Worm (Caenorhabditis elegans) whole organism, mixed stage, embryonic: Measurements from ENCODE around the gene nhr-52.

Source experiments
- M03D4.4 ChIP-seq: sonication (generic microtip); optimal IDR thresholded peaks from 2 replicates; lab custom pipeline; 2017; ENCODE audit warnings: mild to moderate bottlenecking, missing genetic modification characterization, missing compliant biosample characterization
- elt-1 ChIP-seq: sonication (generic microtip); optimal IDR thresholded peaks from 2 replicates; lab custom pipeline; 2017; ENCODE audit warnings: missing genetic modification characterization, mild to moderate bottlenecking, missing compliant biosample characterization, antibody characterized with exemption, moderate library complexity, borderline replicate concordance; ENCODE audit not compliant: insufficient read depth
- lin-13 ChIP-seq: fragments of 150-350 bp; optimal IDR thresholded peaks from 2 replicates; lab custom pipeline; 2014; ENCODE audit warnings: missing biosample characterization, missing genetic modification characterization
- lsy-2 ChIP-seq: fragments of 150-350 bp; optimal IDR thresholded peaks from 2 replicates; lab custom pipeline; 2014; ENCODE audit warnings: missing biosample characterization, missing genetic modification characterization
- mab-5 ChIP-seq: fragments of 150-350 bp; optimal IDR thresholded peaks from 2 replicates; lab custom pipeline; 2014; ENCODE audit warnings: missing biosample characterization, missing genetic modification characterization
- nhr-12 ChIP-seq: fragments of 150-350 bp; optimal IDR thresholded peaks from 2 replicates; lab custom pipeline; 2014; ENCODE audit warnings: missing biosample characterization, missing genetic modification characterization
- snpc-4 ChIP-seq: fragments of 150-350 bp; optimal IDR thresholded peaks from 2 replicates; lab custom pipeline; 2014; ENCODE audit warnings: missing biosample characterization, missing genetic modification characterization
- ztf-11 ChIP-seq: fragments of 150-350 bp; optimal IDR thresholded peaks from 2 replicates; lab custom pipeline; 2014; ENCODE audit warnings: missing biosample characterization, missing genetic modification characterization

ce11 chrV:15673707-15674106 lies 3.6 kb upstream of the nhr-52 start, which contains the start of gene nhr-51:
- TF ChIP-seq ztf-11 (no peak), M03D4.4 (tag; lab: Kevin White, UChicago) (no peak), lsy-2 (tag; lab: Kevin White, UChicago) (no peak), nhr-12 (tag; lab: Kevin White, UChicago) (no peak), elt-1 (tag; lab: Kevin White, UChicago) (no peak), mab-5 (tag; lab: Kevin White, UChicago) (no peak), lin-13 (tag; lab: Kevin White, UChicago) (no peak), snpc-4 (no peak)
